Worm (Caenorhabditis elegans) whole organism, L4 larva: ENCODE measurements around the gene F59E12.6.

Experiments
- F10B5.3 ChIP-seq: sonication (generic microtip); optimal IDR thresholded peaks from 2 replicates; lab custom pipeline; 2016; ENCODE audit warnings: mild to moderate bottlenecking, missing genetic modification characterization, missing compliant biosample characterization
- F49E8.2 ChIP-seq: sonication (generic microtip); optimal IDR thresholded peaks from 2 replicates; lab custom pipeline; 2016; ENCODE audit warnings: missing compliant biosample characterization, mild to moderate bottlenecking, missing genetic modification characterization, borderline replicate concordance
- T20F7.1 ChIP-seq: fragments of 200-800 bp; sonication (Bioruptor generic); optimal IDR thresholded peaks from 2 replicates; lab custom pipeline; 2018; ENCODE audit warnings: mild to moderate bottlenecking, missing genetic modification characterization, missing compliant biosample characterization
- Y75B8A.6 ChIP-seq: fragments of 200-800 bp; sonication (Bioruptor generic); IDR thresholded peaks from 2 replicates; pipeline ENCODE4 v1.3.6; 2022; ENCODE audit warnings: missing genetic modification reagents, missing genetic modification characterization, missing compliant biosample characterization
- aha-1 ChIP-seq: fragments of 150-350 bp; peaks from one replicate; lab custom pipeline; 2014; ENCODE audit warnings: missing biosample characterization, missing genetic modification characterization
- aly-2 ChIP-seq: sonication (generic microtip); optimal IDR thresholded peaks from 2 replicates; lab custom pipeline; 2018; ENCODE audit warnings: missing biosample characterization, missing genetic modification characterization
- attf-4 ChIP-seq: sonication (generic microtip); optimal IDR thresholded peaks from 3 replicates; lab custom pipeline; 2017; ENCODE audit warnings: missing biosample characterization, missing genetic modification characterization
- ceh-28 ChIP-seq: fragments of 150-350 bp; optimal IDR thresholded peaks from 2 replicates; lab custom pipeline; 2014; ENCODE audit warnings: missing biosample characterization, missing genetic modification reagents, missing genetic modification characterization
- ceh-32 ChIP-seq: sonication (generic microtip); optimal IDR thresholded peaks from 2 replicates; lab custom pipeline; 2016; ENCODE audit warnings: mild to moderate bottlenecking, missing genetic modification characterization, missing compliant biosample characterization; ENCODE audit not compliant: poor library complexity
- cey-2 ChIP-seq: sonication (generic microtip); optimal IDR thresholded peaks from 3 replicates; lab custom pipeline; 2017; ENCODE audit warnings: missing genetic modification characterization, mild to moderate bottlenecking, missing compliant biosample characterization, antibody characterized with exemption, borderline replicate concordance; ENCODE audit not compliant: insufficient read depth
- daf-8 ChIP-seq: fragments of 200-800 bp; sonication (Bioruptor generic); IDR thresholded peaks from 2 replicates; pipeline ENCODE4 v1.3.6; 2022; ENCODE audit warnings: missing genetic modification characterization, missing compliant biosample characterization
- dmd-6 ChIP-seq: fragments of 200-800 bp; sonication (Bioruptor generic); IDR thresholded peaks from 2 replicates; pipeline ENCODE4 v1.3.6; 2022; ENCODE audit warnings: missing genetic modification reagents, missing genetic modification characterization, missing compliant biosample characterization
- dpl-1 ChIP-seq: fragments of 150-350 bp; optimal IDR thresholded peaks from 2 replicates; lab custom pipeline; 2014; ENCODE audit warnings: missing biosample characterization, missing genetic modification reagents, missing genetic modification characterization
- duxl-1 ChIP-seq: sonication (generic microtip); optimal IDR thresholded peaks from 2 replicates; lab custom pipeline; 2016; ENCODE audit warnings: mild to moderate bottlenecking, missing genetic modification characterization, moderate library complexity, missing compliant biosample characterization; ENCODE audit not compliant: poor library complexity
- egl-27 ChIP-seq: sonication (generic microtip); optimal IDR thresholded peaks from 3 replicates; lab custom pipeline; 2017; ENCODE audit warnings: missing biosample characterization, missing genetic modification reagents, missing genetic modification characterization
- fkh-10 ChIP-seq: fragments of 150-350 bp; optimal IDR thresholded peaks from 2 replicates; lab custom pipeline; 2014; ENCODE audit warnings: missing biosample characterization, missing genetic modification reagents, missing genetic modification characterization
- fos-1 ChIP-seq: fragments of 150-350 bp; optimal IDR thresholded peaks from 2 replicates; lab custom pipeline; 2014; ENCODE audit warnings: missing biosample characterization, missing genetic modification characterization
- gei-8 ChIP-seq: fragments of 200-800 bp; sonication (Bioruptor generic); optimal IDR thresholded peaks from 2 replicates; lab custom pipeline; 2018; ENCODE audit warnings: mild to moderate bottlenecking, missing genetic modification characterization, missing compliant biosample characterization
- hlh-30 ChIP-seq: sonication (generic microtip); optimal IDR thresholded peaks from 2 replicates; lab custom pipeline; 2017; ENCODE audit warnings: antibody characterized with exemption, mild to moderate bottlenecking, missing genetic modification characterization, missing compliant biosample characterization; ENCODE audit not compliant: insufficient read depth
- hmg-1.1 ChIP-seq: fragments of 200-800 bp; sonication (Bioruptor generic); IDR thresholded peaks from 2 replicates; pipeline ENCODE4 v1.3.6; 2022; ENCODE audit warnings: missing genetic modification reagents, missing genetic modification characterization, missing compliant biosample characterization
- lin-13 ChIP-seq: fragments of 150-350 bp; optimal IDR thresholded peaks from 2 replicates; lab custom pipeline; 2014; ENCODE audit warnings: missing biosample characterization, missing genetic modification reagents, missing genetic modification characterization
- lin-15B ChIP-seq: fragments of 150-350 bp; sonication (generic microtip); optimal IDR thresholded peaks from 3 replicates; lab custom pipeline; 2014; ENCODE audit warnings: missing biosample characterization, missing genetic modification characterization
- lin-29 ChIP-seq: fragments of 200-800 bp; sonication (Bioruptor generic); IDR thresholded peaks from 2 replicates; pipeline ENCODE4 v1.3.6; 2022; ENCODE audit warnings: missing genetic modification reagents, missing genetic modification characterization, missing compliant biosample characterization
- mdl-1 ChIP-seq, 2 experiments: fragments of 150-350 bp in 1 of 2; sonication (generic microtip) in 1 of 2; optimal IDR thresholded peaks; 2 replicates each; lab custom pipeline; 2014 to 2017; ENCODE audit warnings: missing biosample characterization in 2 of 2, missing genetic modification characterization in 2 of 2
- mdt-29 ChIP-seq: fragments of 200-800 bp; sonication (Bioruptor generic); IDR thresholded peaks from 2 replicates; pipeline ENCODE4 v1.3.6; 2022; ENCODE audit warnings: missing genetic modification reagents, missing genetic modification characterization, missing compliant biosample characterization
- mxl-3 ChIP-seq: fragments of 200-800 bp; sonication (Bioruptor generic); optimal IDR thresholded peaks from 2 replicates; lab custom pipeline; 2018; ENCODE audit warnings: mild to moderate bottlenecking, missing genetic modification characterization, missing compliant biosample characterization
- nhr-102 ChIP-seq: sonication (generic microtip); optimal IDR thresholded peaks from 2 replicates; lab custom pipeline; 2016; ENCODE audit warnings: mild to moderate bottlenecking, missing genetic modification characterization, moderate library complexity, missing compliant biosample characterization
- nhr-25 ChIP-seq: sonication (generic microtip); optimal IDR thresholded peaks from 2 replicates; lab custom pipeline; 2017; ENCODE audit warnings: missing genetic modification characterization, mild to moderate bottlenecking, missing compliant biosample characterization, antibody characterized with exemption, moderate library complexity, borderline replicate concordance; ENCODE audit not compliant: insufficient read depth
- nhr-42 ChIP-seq: fragments of 200-800 bp; sonication (Bioruptor generic); IDR thresholded peaks from 2 replicates; pipeline ENCODE4 v1.3.6; 2022; ENCODE audit warnings: missing genetic modification characterization, missing compliant biosample characterization
- nhr-48 ChIP-seq: sonication (generic microtip); optimal IDR thresholded peaks from 2 replicates; lab custom pipeline; 2016; ENCODE audit warnings: mild to moderate bottlenecking, missing genetic modification characterization, missing compliant biosample characterization
- nhr-6 ChIP-seq: fragments of 150-350 bp; optimal IDR thresholded peaks from 2 replicates; lab custom pipeline; 2014; ENCODE audit warnings: missing biosample characterization, missing genetic modification characterization
- nhr-76 ChIP-seq: fragments of 150-350 bp; optimal IDR thresholded peaks from 2 replicates; lab custom pipeline; 2014; ENCODE audit warnings: missing biosample characterization, missing genetic modification characterization
- nhr-77 ChIP-seq: fragments of 150-350 bp; optimal IDR thresholded peaks from 2 replicates; lab custom pipeline; 2014; ENCODE audit warnings: missing biosample characterization, missing genetic modification characterization
- pqm-1 ChIP-seq: sonication (generic microtip); optimal IDR thresholded peaks from 2 replicates; lab custom pipeline; 2017; ENCODE audit warnings: missing biosample characterization, missing genetic modification characterization
- saeg-2 ChIP-seq: fragments of 200-800 bp; sonication (Bioruptor generic); IDR thresholded peaks from 2 replicates; pipeline ENCODE4 v1.3.6; 2022; ENCODE audit warnings: missing genetic modification reagents, missing genetic modification characterization, missing compliant biosample characterization
- set-16 ChIP-seq: fragments of 200-800 bp; sonication (Bioruptor generic); IDR thresholded peaks from 2 replicates; pipeline ENCODE4 v1.3.6; 2022; ENCODE audit warnings: missing genetic modification reagents, missing genetic modification characterization, missing compliant biosample characterization
- tag-97 ChIP-seq: fragments of 200-800 bp; sonication (Bioruptor generic); IDR thresholded peaks from 2 replicates; pipeline ENCODE4 v1.3.6; 2022; ENCODE audit warnings: missing genetic modification characterization, missing compliant biosample characterization
- unc-130 ChIP-seq: sonication (generic microtip); optimal IDR thresholded peaks from 2 replicates; lab custom pipeline; 2016; ENCODE audit warnings: missing genetic modification reagents, missing genetic modification characterization, missing compliant biosample characterization
- unc-39 ChIP-seq: sonication (generic microtip); optimal IDR thresholded peaks from 2 replicates; lab custom pipeline; 2017; ENCODE audit warnings: missing biosample characterization, missing genetic modification characterization
- vab-7 ChIP-seq: fragments of 200-800 bp; sonication (Bioruptor generic); IDR thresholded peaks from 2 replicates; pipeline ENCODE4 v1.3.6; 2022; ENCODE audit warnings: missing genetic modification reagents, missing genetic modification characterization, missing compliant biosample characterization
- zag-1 ChIP-seq: fragments of 150-350 bp; optimal IDR thresholded peaks from 2 replicates; lab custom pipeline; 2014; ENCODE audit warnings: missing biosample characterization, missing genetic modification characterization
- zfp-2 ChIP-seq: sonication (generic microtip); optimal IDR thresholded peaks from 2 replicates; lab custom pipeline; 2016; ENCODE audit warnings: mild to moderate bottlenecking, missing genetic modification characterization, missing compliant biosample characterization
- zip-11 ChIP-seq: fragments of 200-800 bp; sonication (Bioruptor generic); IDR thresholded peaks from 2 replicates; pipeline ENCODE4 v1.3.6; 2022; ENCODE audit warnings: missing genetic modification characterization, missing compliant biosample characterization
- zip-2 ChIP-seq: fragments of 150-350 bp; optimal IDR thresholded peaks from 2 replicates; lab custom pipeline; 2014; ENCODE audit warnings: missing biosample characterization, missing genetic modification characterization
- ztf-7 ChIP-seq: fragments of 150-350 bp; optimal IDR thresholded peaks from 2 replicates; lab custom pipeline; 2014; ENCODE audit warnings: missing biosample characterization, missing genetic modification characterization

The F59E12.6 gene

ce11 chrII:5585788-5586187, 45.0 kb downstream of the F59E12.6 start, which contains the start of gene lys-8 (continued):
- TF ChIP-seq F49E8.2 = no peak
- no peak for TF ChIP-seq egl-27
- TF ChIP-seq daf-8 (GFP tag; lab: Robert Waterston, UW) = no peak
- TF ChIP-seq T20F7.1 = peak; percentile 45
- TF ChIP-seq F10B5.3 (tag; lab: Kevin White, UChicago) = no peak
- peak; percentile 35 for TF ChIP-seq mxl-3 (GFP tag; lab: Kevin White, UChicago)
- TF ChIP-seq gei-8 (GFP tag; lab: Kevin White, UChicago) = no peak
- TF ChIP-seq Y75B8A.6 (GFP tag; lab: Robert Waterston, UW) = no peak
- TF ChIP-seq saeg-2 (GFP tag; lab: Robert Waterston, UW) = no peak
- TF ChIP-seq ceh-32 (tag; lab: Kevin White, UChicago) = no peak
- no peak for TF ChIP-seq unc-130 (GFP tag; lab: Kevin White, UChicago)
- peak in 1 of 2 experiments; percentile 17 for TF ChIP-seq mdl-1 (tag; optimal IDR thresholded peaks at IDR 0.05; lab: Kevin White, UChicago)
- no peak for TF ChIP-seq duxl-1 (tag; lab: Kevin White, UChicago)
- TF ChIP-seq tag-97 (GFP tag; lab: Robert Waterston, UW) = no peak
- peak; percentile 33 for TF ChIP-seq nhr-48
- no peak for TF ChIP-seq aha-1 (tag; lab: Kevin White, UChicago)
- peak; percentile 16 for TF ChIP-seq nhr-102
- no peak for TF ChIP-seq nhr-25 (tag; lab: Kevin White, UChicago)
- no peak for TF ChIP-seq fkh-10 (GFP tag; lab: Kevin White, UChicago)
- TF ChIP-seq lin-13 (GFP tag; lab: Kevin White, UChicago) = peak; percentile 13
- TF ChIP-seq attf-4 = no peak
- no peak for TF ChIP-seq zip-11 (GFP tag; lab: Robert Waterston, UW)
- no peak for TF ChIP-seq dpl-1 (GFP tag; lab: Kevin White, UChicago)
- TF ChIP-seq fos-1 (tag; lab: Kevin White, UChicago) = no peak
- no peak for TF ChIP-seq cey-2 (tag; lab: Kevin White, UChicago)
- peak; percentile 99 for TF ChIP-seq pqm-1 (tag; lab: Kevin White, UChicago)
- no peak for TF ChIP-seq aly-2 (tag; lab: Kevin White, UChicago)
- no peak for TF ChIP-seq zag-1
- TF ChIP-seq nhr-42 = no peak
- no peak for TF ChIP-seq set-16 (GFP tag; lab: Robert Waterston, UW)
- no peak for TF ChIP-seq hmg-1.1 (GFP tag; lab: Robert Waterston, UW)
- TF ChIP-seq hlh-30 (tag; lab: Kevin White, UChicago) = no peak
- TF ChIP-seq dmd-6 (GFP tag; lab: Robert Waterston, UW) = peak; percentile 93
- no peak for TF ChIP-seq vab-7 (GFP tag; lab: Robert Waterston, UW)
- no peak for TF ChIP-seq nhr-6 (tag; lab: Kevin White, UChicago)
- no peak for TF ChIP-seq ztf-7 (tag; lab: Kevin White, UChicago)
- no peak for TF ChIP-seq lin-29 (GFP tag; lab: Robert Waterston, UW)
- peak; percentile 78 for TF ChIP-seq nhr-77 (tag; lab: Kevin White, UChicago)

ce11 chrII:5582309-5582708, 48.4 kb downstream of the F59E12.6 start, which contains the start of gene T25E4.2:
T25E4.2 (minus strand) TSS chrII:5582409.
- TF ChIP-seq zag-1 = no peak
- no peak for TF ChIP-seq zip-2 (tag; lab: Kevin White, UChicago)
- no peak for TF ChIP-seq mdt-29
- no peak for TF ChIP-seq hlh-30 (tag; lab: Kevin White, UChicago)
- TF ChIP-seq nhr-77 (tag; lab: Kevin White, UChicago) = no peak
- TF ChIP-seq lin-15B (tag; lab: Kevin White, UChicago) = no peak
- TF ChIP-seq mxl-3 (GFP tag; lab: Kevin White, UChicago) = no peak
- no peak for TF ChIP-seq pqm-1 (tag; lab: Kevin White, UChicago)
- no peak for TF ChIP-seq fkh-10 (GFP tag; lab: Kevin White, UChicago)
- TF ChIP-seq zip-11 (GFP tag; lab: Robert Waterston, UW) = no peak
- no peak for TF ChIP-seq nhr-76
- TF ChIP-seq ceh-28 = no peak
- no peak for TF ChIP-seq aha-1 (tag; lab: Kevin White, UChicago)
- TF ChIP-seq zfp-2 (tag; lab: Kevin White, UChicago) = no peak
- no peak for TF ChIP-seq unc-39 (tag; lab: Kevin White, UChicago)
